Fruit fly (Drosophila melanogaster): Measurements from ENCODE around the gene CG13634.
A peak's percentile ranks its signal among the peaks of the same experiment; 100 is the strongest.

CG13634 gene

dm6 chr3R:24790036-24790435 is at the start of gene CG13634:
TSS of gene CG13634 (minus strand) at chr3R:24790136.
- TF ChIP-seq Sox102F (GFP tag; optimal IDR thresholded peaks at IDR 0.05) (no peak), fd59A (GFP tag; optimal IDR thresholded peaks at IDR 0.05) (no peak), Eip78C (GFP tag) (no peak), CG6276 (GFP tag; optimal IDR thresholded peaks at IDR 0.05) (no peak), CG31627 (GFP tag; optimal IDR thresholded peaks at IDR 0.05) (no peak), lz (GFP tag; optimal IDR thresholded peaks at IDR 0.05) (no peak), Eip93F (GFP tag; optimal IDR thresholded peaks at IDR 0.05) (no peak), CG6163 (GFP tag; IDR thresholded peaks at IDR 0.05) (no peak)

dm6 chr3R:24833652-24834051 is 43.7 kb upstream of the CG13634 start, which contains the start of gene sosie:
TSS of gene sosie (plus strand) at chr3R:24833952.
- TF ChIP-seq achi (GFP tag; optimal IDR thresholded peaks at IDR 0.05) (no peak), Eip93F (GFP tag; optimal IDR thresholded peaks at IDR 0.05) (no peak), CG6792 (GFP tag; optimal IDR thresholded peaks at IDR 0.05) (no peak), CG8319 (GFP tag; optimal IDR thresholded peaks at IDR 0.05) (no peak), vri (GFP tag; optimal IDR thresholded peaks at IDR 0.05) (no peak), fd85E (GFP tag; optimal IDR thresholded peaks at IDR 0.05) (no peak), CG3032 (tag; optimal IDR thresholded peaks at IDR 0.05) (no peak), svp (GFP tag) (no peak), pdm3 (GFP tag; optimal IDR thresholded peaks at IDR 0.05) (no peak), cyc (GFP tag; optimal IDR thresholded peaks at IDR 0.05) (no peak), Sox102F (GFP tag; optimal IDR thresholded peaks at IDR 0.05) (no peak), Eip75B (GFP tag; optimal IDR thresholded peaks at IDR 0.05) (no peak), spab (GFP tag; optimal IDR thresholded peaks at IDR 0.05) (no peak)

- TF ChIP-seq CG11902 (GFP tag; optimal IDR thresholded peaks at IDR 0.05) (peak; percentile 19), CG8319 (GFP tag; optimal IDR thresholded peaks at IDR 0.05) (no peak), topi (GFP tag; optimal IDR thresholded peaks at IDR 0.05) (peak; percentile 30), Sox15 (GFP tag; optimal IDR thresholded peaks at IDR 0.05) (peak; percentile 24), CG4318 (GFP tag; optimal IDR thresholded peaks at IDR 0.05) (no peak), CG6792 (GFP tag; optimal IDR thresholded peaks at IDR 0.05) (no peak), acj6 (GFP tag; optimal IDR thresholded peaks at IDR 0.05) (peak; percentile 64), CG8632 (GFP tag; optimal IDR thresholded peaks at IDR 0.05) (peak; percentile 4), CG10631 (GFP tag; optimal IDR thresholded peaks at IDR 0.05) (peak; percentile 66), CG11762 (GFP tag; optimal IDR thresholded peaks at IDR 0.05; ENCODE audit: insufficient read depth) (no peak), CG34406 (GFP tag; optimal IDR thresholded peaks at IDR 0.05) (peak; percentile 35), salr (GFP tag; optimal IDR thresholded peaks at IDR 0.05) (no peak), Ets21C (GFP tag; optimal IDR thresholded peaks at IDR 0.05) (peak; percentile 36), Hr39 (GFP tag; optimal IDR thresholded peaks at IDR 0.05) (peak; percentile 26), Sox14 (GFP tag; optimal IDR thresholded peaks at IDR 0.05) (peak; percentile 74), Eip78C (GFP tag) (peak; percentile 89), CG3032 (tag; optimal IDR thresholded peaks at IDR 0.05) (no peak), svp (GFP tag) (peak; percentile 68), fd85E (GFP tag; optimal IDR thresholded peaks at IDR 0.05) (no peak), ss (GFP tag; optimal IDR thresholded peaks at IDR 0.05) (no peak), CG6808 (GFP tag; optimal IDR thresholded peaks at IDR 0.05) (no peak), fd59A (GFP tag; optimal IDR thresholded peaks at IDR 0.05) (peak; percentile 6), lz (GFP tag; optimal IDR thresholded peaks at IDR 0.05) (peak; percentile 60), CG7368 (GFP tag; optimal IDR thresholded peaks at IDR 0.05) (no peak), Hr4 (GFP tag; optimal IDR thresholded peaks at IDR 0.05) (peak; percentile 67), CG9139 (GFP tag; optimal IDR thresholded peaks at IDR 0.05) (no peak), CG10669 (GFP tag; optimal IDR thresholded peaks at IDR 0.05) (no peak), Smox (GFP tag; optimal IDR thresholded peaks at IDR 0.05) (peak; percentile 61)
These were observed 40.0 kb upstream of the CG13634 start, which contains the start of the genes Kaz and CG43273 for dm6 chr3R:24829887-24830351. TSS of gene Kaz (minus strand) at chr3R:24829959. TSS of gene CG43273 (plus strand) at chr3R:24830301.

Measured in whole organism, prepupa.